Fruit fly (Drosophila melanogaster): Measurements from ENCODE around the gene if.
A peak's percentile ranks its signal among the peaks of the same experiment; 100 is the strongest.

The if gene

DNA sequence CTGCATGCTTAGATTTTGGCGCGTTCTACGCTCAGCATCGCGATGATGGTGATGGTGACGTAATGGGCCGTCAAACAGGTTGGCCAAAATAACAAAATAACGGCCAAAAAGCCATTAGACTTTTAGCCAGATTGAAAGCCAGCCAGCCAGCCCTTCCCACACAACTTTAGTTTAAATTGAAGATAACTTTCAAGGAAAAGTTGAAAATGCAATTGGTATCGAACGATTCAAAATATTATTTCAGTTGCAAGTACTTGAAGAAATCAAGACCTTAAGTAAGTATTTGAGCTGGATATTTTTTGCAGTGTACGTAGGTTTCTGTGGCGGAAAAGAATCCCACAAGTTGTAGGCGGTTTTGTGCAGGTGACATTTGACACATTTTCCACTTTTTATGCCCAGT is 2.2 kb downstream of the if start (continued):
- TF ChIP-seq CG17359 (tag; optimal IDR thresholded peaks at IDR 0.05) (peak; percentile 3), Meics (GFP tag; optimal IDR thresholded peaks at IDR 0.05) (peak; percentile 47), lilli (GFP tag; optimal IDR thresholded peaks at IDR 0.05) (peak; percentile 38), sd (tag; optimal IDR thresholded peaks at IDR 0.05) (peak; percentile 23), scrt (GFP tag; optimal IDR thresholded peaks at IDR 0.05) (peak; percentile 16), CG34422 (GFP tag; IDR thresholded peaks at IDR 0.05) (peak; percentile 40; the same call in 1 of the 3 replicates), Myb (GFP tag; optimal IDR thresholded peaks at IDR 0.05) (peak; percentile 22), sisA (GFP tag; IDR thresholded peaks at IDR 0.05) (peak; percentile 21; the same call in 1 of the 2 replicates), CG14014 (GFP tag; IDR thresholded peaks at IDR 0.05) (peak; percentile 48), fd3F (GFP tag; optimal IDR thresholded peaks at IDR 0.05) (peak; percentile 16), CG11398 (GFP tag; optimal IDR thresholded peaks at IDR 0.05) (peak; percentile 8), CG2120 (GFP tag; optimal IDR thresholded peaks at IDR 0.05) (peak; percentile 69), HLH54F (GFP tag; optimal IDR thresholded peaks at IDR 0.05) (peak; percentile 23), ERR (GFP tag; optimal IDR thresholded peaks at IDR 0.05) (no peak), Rfx (GFP tag; IDR thresholded peaks at IDR 0.05) (peak; percentile 67), CG32532 (GFP tag; IDR thresholded peaks at IDR 0.05) (peak; percentile 44; the same call in 1 of the 2 replicates), Asciz (GFP tag; optimal IDR thresholded peaks at IDR 0.05) (no peak), Side (GFP tag; optimal IDR thresholded peaks at IDR 0.05) (peak; percentile 24), sens (GFP tag) (peak; percentile 68), chif (GFP tag; optimal IDR thresholded peaks at IDR 0.05) (peak in 1 of 2 experiments; percentile 22), cas (GFP tag; IDR thresholded peaks at IDR 0.05) (0 out of 2 replicates have a peak, but pooled peaks have one; percentile 41), gem (tag; optimal IDR thresholded peaks at IDR 0.05) (peak; percentile 51), CG13624 (GFP tag; optimal IDR thresholded peaks at IDR 0.05) (peak; percentile 46), Atf-2 (GFP tag; optimal IDR thresholded peaks at IDR 0.05) (peak; percentile 8), HHEX (GFP tag; optimal IDR thresholded peaks at IDR 0.05) (peak; percentile 29), ind (GFP tag; optimal IDR thresholded peaks at IDR 0.05) (peak; percentile 9), Xrp1 (GFP tag; IDR thresholded peaks at IDR 0.05) (no peak), CG5953 (GFP tag; IDR thresholded peaks at IDR 0.05) (no peak), zfh2 (GFP tag; optimal IDR thresholded peaks at IDR 0.05) (peak; percentile 41), pb (GFP tag; optimal IDR thresholded peaks at IDR 0.05) (peak; percentile 29), CG12219 (GFP tag; optimal IDR thresholded peaks at IDR 0.05) (peak; percentile 3), Atf6 (GFP tag; IDR thresholded peaks at IDR 0.05) (peak; percentile 59), CG16863 (GFP tag; optimal IDR thresholded peaks at IDR 0.05) (peak; percentile 43), Hr51 (GFP tag; optimal IDR thresholded peaks at IDR 0.05) (peak; percentile 21 to 45), dpn (GFP tag; optimal IDR thresholded peaks at IDR 0.05) (peak in 1 of 2 experiments; percentile 22), CG8089 (GFP tag; optimal IDR thresholded peaks at IDR 0.05) (peak; percentile 6), ap (GFP tag; IDR thresholded peaks at IDR 0.05) (no peak), tap (tag; optimal IDR thresholded peaks at IDR 0.05) (no peak), shn (GFP tag; optimal IDR thresholded peaks at IDR 0.05) (peak; percentile 4), knrl (GFP tag; IDR thresholded peaks at IDR 0.05; ENCODE audit: partially characterized antibody) (no peak), chn (GFP tag; optimal IDR thresholded peaks at IDR 0.05) (peak; percentile 35), Dip3 (GFP tag; optimal IDR thresholded peaks at IDR 0.05) (peak; percentile 41), CG17385 (GFP tag; optimal IDR thresholded peaks at IDR 0.05) (peak; percentile 6), Antp (GFP tag; optimal IDR thresholded peaks at IDR 0.05) (peak; percentile 30), CrebB (tag; optimal IDR thresholded peaks at IDR 0.05) (no peak), CG7839 (tag; optimal IDR thresholded peaks at IDR 0.05) (peak; percentile 37), pnt (GFP tag; optimal IDR thresholded peaks at IDR 0.05) (peak; percentile 27), CG2116 (GFP tag; optimal IDR thresholded peaks at IDR 0.05) (peak; percentile 6), CG8924 (tag; optimal IDR thresholded peaks at IDR 0.05) (peak; percentile 17), CG14441 (GFP tag; IDR thresholded peaks at IDR 0.05) (0 out of 2 replicates have a peak, but pooled peaks have one; percentile 8), prd (optimal IDR thresholded peaks at IDR 0.05) (no peak), prd (GFP tag; IDR thresholded peaks at IDR 0.05) (0 out of 3 replicates have a peak, but pooled peaks have one; percentile 16)
